Fruit fly (Drosophila melanogaster): Measurements from ENCODE around the gene CG13255.
A peak's percentile ranks its signal among the peaks of the same experiment; 100 is the strongest.

CG13255 gene

DNA sequence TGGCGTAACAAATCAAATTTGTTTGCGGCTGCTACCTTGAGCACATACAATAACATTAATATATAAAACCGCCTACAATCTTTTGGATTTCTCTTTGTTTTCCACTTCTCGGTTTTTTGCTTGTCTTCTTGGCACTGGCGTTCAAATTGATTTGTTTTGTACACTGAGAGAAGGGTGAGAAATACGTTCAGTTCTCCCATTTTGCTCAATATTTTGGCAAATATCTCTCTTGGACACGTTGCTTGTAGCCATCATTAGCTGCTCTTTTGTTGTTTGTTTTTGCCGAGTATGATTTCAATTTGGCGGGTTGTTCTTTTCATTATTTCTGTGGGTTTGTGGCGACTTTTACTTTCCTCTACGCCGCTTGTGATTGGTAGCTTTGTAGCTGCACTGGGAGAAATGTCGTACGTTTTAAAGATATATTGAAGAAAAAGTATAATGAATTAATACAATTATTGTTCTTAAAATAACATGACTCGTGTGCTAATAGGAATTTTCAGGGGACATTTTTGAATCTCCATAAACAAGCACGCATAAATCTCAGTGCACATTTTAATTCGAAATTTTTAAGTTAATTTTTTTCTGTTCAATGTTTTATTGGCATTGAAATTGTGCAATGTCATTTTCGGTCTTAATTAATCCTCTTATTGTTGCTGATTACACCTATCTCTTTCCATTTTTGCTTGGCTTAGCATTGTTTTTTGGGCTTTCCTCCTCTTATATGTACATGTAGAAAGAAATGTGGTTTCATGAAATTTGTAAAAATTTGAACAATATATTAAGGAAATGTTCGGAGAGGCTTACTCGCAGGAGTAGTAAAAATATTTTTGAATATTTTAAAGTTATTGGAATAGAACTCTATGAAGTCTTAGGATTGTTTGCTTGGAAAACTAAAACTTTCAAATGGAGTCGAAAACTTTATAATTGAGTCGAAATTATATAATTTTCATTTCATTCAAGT lies 10.1 kb upstream of the CG13255 start:
- TF ChIP-seq pan (optimal IDR thresholded peaks at IDR 0.05), result no peak
- TF ChIP-seq h (GFP tag; optimal IDR thresholded peaks at IDR 0.05), result peak; percentile 66
- peak; percentile 32 for TF ChIP-seq br (GFP tag; optimal IDR thresholded peaks at IDR 0.05)
- TF ChIP-seq Dfd (GFP tag; optimal IDR thresholded peaks at IDR 0.05), result no peak
- TF ChIP-seq usp (GFP tag; optimal IDR thresholded peaks at IDR 0.05), result no peak
- TF ChIP-seq dl (GFP tag; optimal IDR thresholded peaks at IDR 0.05; ENCODE audit: insufficient read depth in 1 of 2, partially characterized antibody in 2 of 2), result peak in 1 of 2 experiments; percentile 13
- TF ChIP-seq CrebA (GFP tag; optimal IDR thresholded peaks at IDR 0.05; ENCODE audit: borderline replicate concordance), result no peak
- no peak for TF ChIP-seq woc (GFP tag; optimal IDR thresholded peaks at IDR 0.05)
- no peak for TF ChIP-seq Rel (GFP tag; optimal IDR thresholded peaks at IDR 0.05)
- TF ChIP-seq Rel (tag; optimal IDR thresholded peaks at IDR 0.05), result no peak
- peak; percentile 39 for TF ChIP-seq fru (GFP tag; optimal IDR thresholded peaks at IDR 0.05)
- TF ChIP-seq Hr83 (GFP tag; optimal IDR thresholded peaks at IDR 0.05; ENCODE audit: poor library complexity, severe bottlenecking), result no peak
- TF ChIP-seq dmrt93B (GFP tag; optimal IDR thresholded peaks at IDR 0.05), result peak; percentile 40
- TF ChIP-seq HLH106 (tag; optimal IDR thresholded peaks at IDR 0.05), result peak; percentile 56
- peak; percentile 13 to 64 for TF ChIP-seq foxo (GFP tag; optimal IDR thresholded peaks at IDR 0.05)
- TF ChIP-seq OdsH (GFP tag; optimal IDR thresholded peaks at IDR 0.05), result peak; percentile 54
- peak; percentile 36 for TF ChIP-seq psq (GFP tag; optimal IDR thresholded peaks at IDR 0.05)
- peak; percentile 38 for TF ChIP-seq ey (GFP tag; optimal IDR thresholded peaks at IDR 0.05)
- TF ChIP-seq sage (GFP tag; optimal IDR thresholded peaks at IDR 0.05), result peak; percentile 48
- no peak for TF ChIP-seq lola (GFP tag; optimal IDR thresholded peaks at IDR 0.05)
- peak; percentile 62 for TF ChIP-seq rgr (GFP tag; optimal IDR thresholded peaks at IDR 0.05)
- TF ChIP-seq Hnf4 (GFP tag; optimal IDR thresholded peaks at IDR 0.05), result no peak

DNA sequence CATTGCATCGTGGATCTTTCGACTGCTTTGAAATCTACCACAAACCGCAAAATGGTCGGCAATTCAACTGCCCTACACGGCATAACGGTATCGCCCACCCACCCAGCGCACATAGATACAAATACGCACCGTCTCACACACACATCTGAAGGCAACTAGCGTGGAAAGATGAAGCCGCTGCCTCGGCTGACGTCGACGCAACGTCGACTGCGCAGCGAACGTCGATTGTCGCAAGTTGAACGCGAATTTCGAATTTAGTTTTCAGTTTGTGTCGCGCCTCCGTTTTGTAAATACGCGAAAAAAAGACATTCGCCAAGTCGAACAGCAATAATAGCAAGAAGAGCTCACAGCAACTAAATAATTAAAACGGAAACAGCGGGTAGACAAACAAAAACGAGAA lies 9.3 kb upstream of the CG13255 start:
- TF ChIP-seq ey (GFP tag; optimal IDR thresholded peaks at IDR 0.05), result no peak
- TF ChIP-seq Vsx2 (GFP tag; optimal IDR thresholded peaks at IDR 0.05; ENCODE audit: partially characterized antibody), result no peak
- no peak for TF ChIP-seq tai (GFP tag; optimal IDR thresholded peaks at IDR 0.05)
- no peak for TF ChIP-seq lola (GFP tag; optimal IDR thresholded peaks at IDR 0.05)
- TF ChIP-seq dmrt93B (GFP tag; optimal IDR thresholded peaks at IDR 0.05), result no peak
- TF ChIP-seq Hr83 (GFP tag; optimal IDR thresholded peaks at IDR 0.05; ENCODE audit: poor library complexity, severe bottlenecking), result no peak
- no peak for TF ChIP-seq h (GFP tag; optimal IDR thresholded peaks at IDR 0.05)
- TF ChIP-seq Mio (GFP tag; optimal IDR thresholded peaks at IDR 0.05), result no peak
- TF ChIP-seq sv (GFP tag; optimal IDR thresholded peaks at IDR 0.05), result no peak
- no peak for TF ChIP-seq Myc (optimal IDR thresholded peaks at IDR 0.05)
- no peak for TF ChIP-seq dsf (GFP tag; optimal IDR thresholded peaks at IDR 0.05; ENCODE audit: borderline replicate concordance)
- no peak for TF ChIP-seq Sp1 (GFP tag; optimal IDR thresholded peaks at IDR 0.05)
- no peak for TF ChIP-seq pan (optimal IDR thresholded peaks at IDR 0.05)

DNA sequence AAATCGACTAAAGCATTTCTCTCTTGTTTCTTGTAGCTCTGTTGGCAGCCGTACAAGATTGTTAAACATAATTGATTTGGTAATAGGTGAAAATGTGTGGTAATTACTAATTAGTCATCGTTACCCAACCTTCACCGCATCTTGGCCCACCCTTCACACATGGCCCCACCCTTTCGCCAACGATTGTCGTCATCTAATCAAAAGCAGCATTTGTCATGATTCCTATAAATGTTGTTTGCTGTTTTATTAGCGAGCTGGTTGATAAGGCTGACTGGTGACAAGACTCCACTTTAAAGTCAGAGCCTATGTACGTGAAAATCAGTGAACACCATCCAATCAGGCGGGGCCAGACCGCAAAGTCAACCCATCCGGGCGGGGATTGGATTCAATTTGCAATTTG lies 6.9 kb upstream of the CG13255 start:
- no peak for TF ChIP-seq Dfd (GFP tag; optimal IDR thresholded peaks at IDR 0.05)
- no peak for TF ChIP-seq GATAd (GFP tag; optimal IDR thresholded peaks at IDR 0.05)
- no peak for TF ChIP-seq Rel (GFP tag; optimal IDR thresholded peaks at IDR 0.05)
- no peak for TF ChIP-seq Rel (tag; optimal IDR thresholded peaks at IDR 0.05)
- TF ChIP-seq Dif (GFP tag; optimal IDR thresholded peaks at IDR 0.05; ENCODE audit: partially characterized antibody), result no peak

DNA sequence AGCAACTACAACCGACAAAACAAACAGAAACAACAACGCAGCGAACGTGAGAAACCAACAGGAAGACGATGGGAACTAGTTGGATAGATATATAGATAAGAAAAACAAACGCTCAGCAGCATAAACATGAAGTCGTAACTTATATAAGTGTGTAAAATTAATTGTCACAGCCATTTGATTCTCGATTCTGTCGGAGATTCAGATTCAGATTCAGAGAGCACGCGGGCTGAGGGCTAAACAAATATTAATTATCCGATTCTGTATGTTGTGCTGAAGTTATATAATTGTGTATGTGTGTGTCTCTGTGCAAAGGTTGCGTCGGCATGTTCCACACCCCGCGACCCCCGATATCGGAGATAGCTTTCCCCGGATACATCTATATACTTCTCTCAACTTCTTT lies 3.1 kb upstream of the CG13255 start:
- TF ChIP-seq fru (GFP tag; optimal IDR thresholded peaks at IDR 0.05), result no peak
- no peak for TF ChIP-seq dsf (GFP tag; optimal IDR thresholded peaks at IDR 0.05; ENCODE audit: borderline replicate concordance)
- no peak for TF ChIP-seq Dif (GFP tag; optimal IDR thresholded peaks at IDR 0.05; ENCODE audit: partially characterized antibody)
- no peak for TF ChIP-seq Abd-B (GFP tag; optimal IDR thresholded peaks at IDR 0.05)
- no peak for TF ChIP-seq tai (GFP tag; optimal IDR thresholded peaks at IDR 0.05)
- no peak for TF ChIP-seq Hr83 (GFP tag; optimal IDR thresholded peaks at IDR 0.05; ENCODE audit: poor library complexity, severe bottlenecking)
- TF ChIP-seq dl (GFP tag; optimal IDR thresholded peaks at IDR 0.05; ENCODE audit: insufficient read depth in 1 of 2, partially characterized antibody in 2 of 2), result no peak
- no peak for TF ChIP-seq ey (GFP tag; optimal IDR thresholded peaks at IDR 0.05)
- TF ChIP-seq pan (optimal IDR thresholded peaks at IDR 0.05), result no peak
- TF ChIP-seq Vsx2 (GFP tag; optimal IDR thresholded peaks at IDR 0.05; ENCODE audit: partially characterized antibody), result no peak
- TF ChIP-seq Rel (GFP tag; optimal IDR thresholded peaks at IDR 0.05), result no peak
- no peak for TF ChIP-seq Rel (tag; optimal IDR thresholded peaks at IDR 0.05)
- TF ChIP-seq CrebA (GFP tag; optimal IDR thresholded peaks at IDR 0.05; ENCODE audit: borderline replicate concordance), result no peak
- no peak for TF ChIP-seq CG9705 (GFP tag; optimal IDR thresholded peaks at IDR 0.05)
- TF ChIP-seq Mio (GFP tag; optimal IDR thresholded peaks at IDR 0.05), result no peak
- TF ChIP-seq Myc (optimal IDR thresholded peaks at IDR 0.05), result no peak
- no peak for TF ChIP-seq OdsH (GFP tag; optimal IDR thresholded peaks at IDR 0.05)
- no peak for TF ChIP-seq jim (GFP tag; optimal IDR thresholded peaks at IDR 0.05)
- TF ChIP-seq psq (GFP tag; optimal IDR thresholded peaks at IDR 0.05), result no peak
- TF ChIP-seq Hr78 (GFP tag; optimal IDR thresholded peaks at IDR 0.05), result no peak

Measured in whole organism, wandering third instar larva.